Fruit fly (Drosophila melanogaster): ENCODE data around the gene CG31007.

Gene CG31007

DNA sequence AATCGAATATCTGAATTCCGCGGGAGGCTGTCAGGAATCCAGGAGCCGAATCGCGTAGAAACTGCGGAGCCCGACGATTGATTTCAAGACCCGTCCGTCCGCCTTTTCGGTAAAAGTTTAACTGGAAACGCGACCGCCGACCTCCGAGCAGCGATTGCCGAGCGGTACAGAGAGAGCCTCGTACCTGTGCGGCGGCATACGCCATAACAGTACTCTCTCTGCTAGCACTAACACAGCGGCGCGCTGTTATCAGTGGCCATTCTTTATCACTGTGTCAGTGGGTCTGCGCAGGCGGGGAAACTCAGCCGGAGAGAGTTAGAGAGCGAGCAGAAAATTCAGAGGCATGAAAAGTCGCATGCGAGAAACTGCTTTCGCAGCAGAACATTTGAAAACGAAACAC is 24.5 kb upstream of the CG31007 start, which contains the start of gene 5-HT7 (continued):
- TF ChIP-seq CG7372 (GFP tag; IDR thresholded peaks at IDR 0.05), result no peak
- TF ChIP-seq CG32532 (GFP tag; IDR thresholded peaks at IDR 0.05), result peak; percentile 19; the same call in 1 of the 2 replicates
- TF ChIP-seq zfh1 (GFP tag; IDR thresholded peaks at IDR 0.05), result 0 out of 3 replicates have a peak, but pooled peaks have one; percentile 14
- no peak for TF ChIP-seq pb (GFP tag; optimal IDR thresholded peaks at IDR 0.05)
- TF ChIP-seq GATAe (GFP tag; conservative IDR thresholded peaks at IDR 0.05), result peak; percentile 85
- TF ChIP-seq CG7357 (GFP tag; IDR thresholded peaks at IDR 0.05), result no peak
- TF ChIP-seq Lhr (GFP tag; optimal IDR thresholded peaks at IDR 0.05), result no peak
- TF ChIP-seq so (GFP tag; IDR thresholded peaks at IDR 0.05), result 0 out of 3 replicates have a peak, but pooled peaks have one; percentile 18
- TF ChIP-seq sim (GFP tag; IDR thresholded peaks at IDR 0.05), result no peak
- TF ChIP-seq sd (tag; optimal IDR thresholded peaks at IDR 0.05), result peak; percentile 10
- no peak for TF ChIP-seq hth (optimal IDR thresholded peaks at IDR 0.05)
- no peak for TF ChIP-seq p53 (GFP tag; optimal IDR thresholded peaks at IDR 0.05)
- peak; percentile 11; the same call in 1 of the 2 replicates for TF ChIP-seq ranshi (GFP tag; IDR thresholded peaks at IDR 0.05)
- no peak for TF ChIP-seq tna (GFP tag; IDR thresholded peaks at IDR 0.05; ENCODE audit: partially characterized antibody)
- no peak for TF ChIP-seq Ets97D (GFP tag; optimal IDR thresholded peaks at IDR 0.05)
- no peak for TF ChIP-seq CG9932 (GFP tag; IDR thresholded peaks at IDR 0.05)
- TF ChIP-seq sna (GFP tag; IDR thresholded peaks at IDR 0.05; ENCODE audit: partially characterized antibody), result 0 out of 2 replicates have a peak, but pooled peaks have one; percentile 34
- no peak for TF ChIP-seq CG9797 (GFP tag; optimal IDR thresholded peaks at IDR 0.05)
- TF ChIP-seq sens (GFP tag), result peak; percentile 62
- TF ChIP-seq CG17612 (GFP tag; IDR thresholded peaks at IDR 0.05), result no peak
- peak; percentile 76 for TF ChIP-seq Med (GFP tag)
- peak; percentile 97 for TF ChIP-seq Deaf1 (tag; optimal IDR thresholded peaks at IDR 0.05)
- no peak for TF ChIP-seq CG15479 (GFP tag; optimal IDR thresholded peaks at IDR 0.05)
- TF ChIP-seq CG2199 (GFP tag; IDR thresholded peaks at IDR 0.05), result no peak
- peak; percentile 62; the same call in 1 of the 2 replicates for TF ChIP-seq Adf1 (GFP tag; IDR thresholded peaks at IDR 0.05)
- TF ChIP-seq Doc3 (GFP tag; IDR thresholded peaks at IDR 0.05; ENCODE audit: partially characterized antibody), result no peak
- TF ChIP-seq sug (tag; optimal IDR thresholded peaks at IDR 0.05), result peak; percentile 21
- no peak for TF ChIP-seq CG1529 (GFP tag; optimal IDR thresholded peaks at IDR 0.05)
- TF ChIP-seq lbe (GFP tag; optimal IDR thresholded peaks at IDR 0.05), result no peak
- no peak for TF ChIP-seq Tbp (GFP tag; optimal IDR thresholded peaks at IDR 0.05)
- no peak for TF ChIP-seq CG15696 (tag; optimal IDR thresholded peaks at IDR 0.05)
- TF ChIP-seq shn (GFP tag; optimal IDR thresholded peaks at IDR 0.05), result no peak
- TF ChIP-seq ato (GFP tag; IDR thresholded peaks at IDR 0.05; ENCODE audit: partially characterized antibody), result no peak
- no peak for TF ChIP-seq CG10366 (GFP tag; IDR thresholded peaks at IDR 0.05)
- no peak for TF ChIP-seq Mes4 (GFP tag; optimal IDR thresholded peaks at IDR 0.05)
- TF ChIP-seq CG3847 (GFP tag; IDR thresholded peaks at IDR 0.05), result no peak
- TF ChIP-seq inv (GFP tag; IDR thresholded peaks at IDR 0.05; ENCODE audit: partially characterized antibody), result peak; percentile 17; the same call in 1 of the 2 replicates
- no peak for TF ChIP-seq CG8281 (tag; optimal IDR thresholded peaks at IDR 0.05)
- no peak for TF ChIP-seq otp (GFP tag; IDR thresholded peaks at IDR 0.05)
- TF ChIP-seq CG18599 (GFP tag; optimal IDR thresholded peaks at IDR 0.05), result peak; percentile 5
- TF ChIP-seq abd-A (tag; optimal IDR thresholded peaks at IDR 0.05), result peak; percentile 29
- TF ChIP-seq mirr (GFP tag; optimal IDR thresholded peaks at IDR 0.05), result peak; percentile 20
- TF ChIP-seq HLH3B (GFP tag; IDR thresholded peaks at IDR 0.05), result no peak
- TF ChIP-seq CG30403 (GFP tag; optimal IDR thresholded peaks at IDR 0.05), result no peak
- TF ChIP-seq Dbx (GFP tag; IDR thresholded peaks at IDR 0.05), result 0 out of 3 replicates have a peak, but pooled peaks have one; percentile 32
- TF ChIP-seq CG6765 (GFP tag; optimal IDR thresholded peaks at IDR 0.05), result no peak
- no peak for TF ChIP-seq CG14441 (GFP tag; IDR thresholded peaks at IDR 0.05)
- peak; percentile 70 for TF ChIP-seq cg (GFP tag; optimal IDR thresholded peaks at IDR 0.05)
- no peak for TF ChIP-seq CG17359 (tag; optimal IDR thresholded peaks at IDR 0.05)
- TF ChIP-seq vvl (GFP tag; IDR thresholded peaks at IDR 0.05), result 0 out of 2 replicates have a peak, but pooled peaks have one; percentile 11
- TF ChIP-seq CG13287 (GFP tag; IDR thresholded peaks at IDR 0.05; ENCODE audit: partially characterized antibody), result no peak
